Worm (Caenorhabditis elegans): ENCODE data around the gene F01G4.6.

The F01G4.6 gene

DNA sequence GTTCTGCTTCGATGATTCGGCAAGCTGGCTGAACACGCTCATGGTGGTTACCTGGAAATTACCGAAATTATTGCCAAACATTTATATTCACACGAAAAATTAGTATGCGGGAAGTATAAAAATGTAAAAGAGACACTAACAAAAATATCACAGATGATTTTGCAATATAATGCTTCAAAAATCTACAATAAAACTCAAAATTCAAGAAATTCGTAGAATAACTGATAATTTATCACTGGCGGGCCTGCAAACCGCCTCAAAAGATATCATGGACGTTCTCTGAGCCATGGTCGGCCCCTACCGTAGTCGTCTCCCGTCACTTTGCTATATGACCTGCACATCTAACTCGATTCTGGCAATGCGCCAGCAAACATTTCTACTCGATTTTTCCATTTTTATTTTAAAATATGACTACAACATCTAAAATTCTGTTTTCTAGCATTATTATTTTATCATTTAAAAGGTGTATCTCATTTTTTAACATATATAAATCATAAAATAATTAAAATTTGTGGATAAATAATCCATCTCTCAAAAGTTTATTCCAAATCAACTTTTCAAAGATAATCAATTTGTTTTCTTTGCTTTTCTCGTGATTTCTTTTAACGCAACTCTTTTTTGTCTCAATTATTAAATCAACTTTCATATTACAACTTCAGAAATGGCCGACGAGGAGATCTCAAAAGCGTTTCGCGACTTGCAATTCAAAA, at the start of gene F01G4.6, which contains the start of gene pfd-1 (continued):
- TF ChIP-seq efl-3 (GFP tag; optimal IDR thresholded peaks at IDR 0.05) (no peak), fos-1 (tag; optimal IDR thresholded peaks at IDR 0.05) (peak; percentile 88), xbp-1 (tag; optimal IDR thresholded peaks at IDR 0.05) (peak; percentile 98), lsy-2 (tag; optimal IDR thresholded peaks at IDR 0.05) (peak; percentile 99), ceh-90 (tag; optimal IDR thresholded peaks at IDR 0.05) (no peak), elt-3 (tag; optimal IDR thresholded peaks at IDR 0.05) (peak; percentile 23 to 94 (median 83)), aly-2 (tag; optimal IDR thresholded peaks at IDR 0.05) (peak; percentile 86), lin-14 (GFP tag; optimal IDR thresholded peaks at IDR 0.05) (peak; percentile 96), fkh-8 (tag; optimal IDR thresholded peaks at IDR 0.05) (peak; percentile 95), ceh-8 (GFP tag; optimal IDR thresholded peaks at IDR 0.05) (peak; percentile 88), ama-1 (optimal IDR thresholded peaks at IDR 0.05) (peak; percentile 46), fkh-4 (tag; optimal IDR thresholded peaks at IDR 0.05; ENCODE audit: borderline replicate concordance) (peak; percentile 64), alr-1 (tag; optimal IDR thresholded peaks at IDR 0.05; ENCODE audit: borderline replicate concordance) (no peak), unc-86 (tag; optimal IDR thresholded peaks at IDR 0.05) (peak; percentile 86), nhr-11 (tag; optimal IDR thresholded peaks at IDR 0.05) (peak; percentile 90), tlp-1 (tag; optimal IDR thresholded peaks at IDR 0.05) (no peak), skn-1 (tag; optimal IDR thresholded peaks at IDR 0.05) (peak; percentile 88), nhr-90 (tag; optimal IDR thresholded peaks at IDR 0.05; ENCODE audit: poor library complexity) (peak; percentile 92), ces-1 (GFP tag; optimal IDR thresholded peaks at IDR 0.05) (no peak), mef-2 (tag; optimal IDR thresholded peaks at IDR 0.05) (peak; percentile 53), aha-1 (tag; optimal IDR thresholded peaks at IDR 0.05) (peak; percentile 37), lir-3 (tag; optimal IDR thresholded peaks at IDR 0.05; ENCODE audit: poor library complexity) (peak; percentile 84), snpc-4 (tag; optimal IDR thresholded peaks at IDR 0.05) (peak; percentile 80), dpl-1 (GFP tag; optimal IDR thresholded peaks at IDR 0.05) (peak; percentile 83 to 86 (median 86)), ceh-82 (tag; optimal IDR thresholded peaks at IDR 0.05) (peak; percentile 95 to 97 (median 97)), grh-1 (GFP tag; IDR thresholded peaks at IDR 0.05) (peak; percentile 84), dsc-1 (tag; optimal IDR thresholded peaks at IDR 0.05) (peak; percentile 98), unc-98 (GFP tag; IDR thresholded peaks at IDR 0.05) (no peak; the same call in 1 of the 2 replicates), isw-1 (GFP tag; IDR thresholded peaks at IDR 0.05) (peak; percentile 95), tbx-2 (tag; optimal IDR thresholded peaks at IDR 0.05) (peak; percentile 93), mab-9 (GFP tag; IDR thresholded peaks at IDR 0.05) (peak; percentile 82), nhr-84 (tag; optimal IDR thresholded peaks at IDR 0.05) (no peak), lin-35 (GFP tag; optimal IDR thresholded peaks at IDR 0.05) (peak; percentile 87 to 91)

DNA sequence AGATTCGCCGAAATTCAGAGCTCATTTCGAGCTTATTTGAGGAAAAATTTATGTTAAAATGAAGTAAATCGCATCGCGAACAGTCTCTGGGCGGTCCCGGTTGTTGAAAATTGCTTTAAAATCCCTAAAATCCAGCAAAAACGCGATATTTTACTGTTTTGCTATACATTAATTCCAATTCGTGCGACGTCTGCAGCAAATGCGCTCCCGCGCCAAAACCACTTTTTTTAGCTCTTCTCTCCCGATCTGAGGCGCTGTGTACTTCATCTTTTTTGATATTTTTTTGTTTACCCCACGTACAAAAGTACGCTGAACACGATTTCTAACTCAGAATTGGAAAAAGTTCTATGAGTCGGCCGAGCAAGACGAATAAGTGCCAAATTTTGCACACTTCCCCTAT, 49.7 kb upstream of the F01G4.6 start, which contains the start of gene R07H5.16:
TSS of gene R07H5.16 (plus strand) at position 348 of the 400 bp plus-strand sequence.
- peak; percentile 2 for TF ChIP-seq rnt-1 (tag; optimal IDR thresholded peaks at IDR 0.05)
- TF ChIP-seq isw-1 (GFP tag; IDR thresholded peaks at IDR 0.05): peak; percentile 15; the same call in 1 of the 2 replicates

DNA sequence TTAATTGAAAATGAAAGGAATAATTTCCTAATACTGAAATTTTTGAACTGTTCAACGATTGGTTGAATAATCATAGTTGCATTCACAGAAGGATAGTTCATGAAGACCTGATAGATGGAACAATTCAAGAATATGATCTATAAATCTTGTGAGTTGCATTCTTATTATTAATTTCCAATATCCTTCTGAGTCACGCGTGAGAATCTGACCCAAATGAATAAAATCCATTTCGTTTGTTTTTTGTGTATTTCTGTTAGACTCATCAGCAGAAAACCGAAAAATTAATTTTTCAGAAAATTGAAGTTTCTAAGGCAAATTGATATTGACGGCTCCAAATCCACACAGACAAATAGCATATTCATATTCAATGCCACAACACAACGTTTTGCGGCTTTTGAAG, 40.1 kb upstream of the F01G4.6 start, which contains the start of gene fbxb-79:
TSS of gene fbxb-79 (minus strand) at position 101 of the 400 bp plus-strand sequence.
- TF ChIP-seq mdl-1 (tag; optimal IDR thresholded peaks at IDR 0.05) (no peak), nhr-76 (tag; optimal IDR thresholded peaks at IDR 0.05) (no peak), nhr-19 (GFP tag; conservative IDR thresholded peaks at IDR 0.05) (no peak), nhr-47 (tag; optimal IDR thresholded peaks at IDR 0.05) (no peak), tlp-1 (tag; optimal IDR thresholded peaks at IDR 0.05) (no peak), nhr-12 (tag; optimal IDR thresholded peaks at IDR 0.05) (no peak), snpc-4 (tag; optimal IDR thresholded peaks at IDR 0.05) (no peak), sox-4 (tag; optimal IDR thresholded peaks at IDR 0.05) (no peak), ama-1 (optimal IDR thresholded peaks at IDR 0.05) (no peak), isw-1 (GFP tag; IDR thresholded peaks at IDR 0.05) (no peak), skn-1 (tag; optimal IDR thresholded peaks at IDR 0.05) (no peak), lin-39 (tag; optimal IDR thresholded peaks at IDR 0.05) (no peak), lin-15B (tag; optimal IDR thresholded peaks at IDR 0.05) (no peak), mab-9 (GFP tag; IDR thresholded peaks at IDR 0.05) (no peak), jun-1 (tag; optimal IDR thresholded peaks at IDR 0.05) (no peak), ceh-90 (tag; optimal IDR thresholded peaks at IDR 0.05) (no peak), tbx-2 (tag; optimal IDR thresholded peaks at IDR 0.05) (no peak), alr-1 (tag; optimal IDR thresholded peaks at IDR 0.05; ENCODE audit: borderline replicate concordance) (no peak), mep-1 (tag; optimal IDR thresholded peaks at IDR 0.05) (no peak), nhr-90 (tag; optimal IDR thresholded peaks at IDR 0.05; ENCODE audit: poor library complexity) (no peak)

Data from whole organism, L1 larva.